Fruit fly (Drosophila melanogaster) whole organism, embryonic: ENCODE measurements around the gene CG7275.

Source experiments
- Atf6 ChIP-seq: fragments of 200-800 bp; sonication (Bioruptor generic); IDR thresholded peaks from 2 replicates; pipeline ENCODE4 v1.3.6; 2022; ENCODE audit warnings: missing biosample characterization, missing genetic modification characterization
- CG10274 ChIP-seq: fragments of 200-800 bp; sonication (Bioruptor generic); optimal IDR thresholded peaks from 3 replicates; lab custom pipeline; 2017; ENCODE audit warnings: missing biosample characterization, mild to moderate bottlenecking, missing genetic modification characterization
- CG10543 ChIP-seq: fragments of 200-800 bp; sonication (Bioruptor generic); optimal IDR thresholded peaks from 3 replicates; lab custom pipeline; 2017; ENCODE audit warnings: missing biosample characterization, mild to moderate bottlenecking, missing genetic modification characterization, moderate library complexity
- CG10654 ChIP-seq: fragments of 200-800 bp; sonication (Bioruptor generic); optimal IDR thresholded peaks from 2 replicates; lab custom pipeline; 2016; ENCODE audit warnings: missing biosample characterization, missing genetic modification characterization
- CG13894 ChIP-seq: fragments of 200-800 bp; sonication (Bioruptor generic); optimal IDR thresholded peaks from 3 replicates; lab custom pipeline; 2018; ENCODE audit warnings: missing biosample characterization, mild to moderate bottlenecking, missing genetic modification characterization, moderate library complexity
- CG15514 ChIP-seq: fragments of 200-800 bp; sonication (Bioruptor generic); optimal IDR thresholded peaks from 3 replicates; lab custom pipeline; 2017; ENCODE audit warnings: missing biosample characterization, missing genetic modification characterization, mild to moderate bottlenecking, moderate library complexity, missing genetic modification reagents
- CG17612 ChIP-seq: fragments of 200-800 bp; sonication (Bioruptor generic); IDR thresholded peaks from 2 replicates; pipeline ENCODE4 v1.3.6; 2022; ENCODE audit warnings: missing biosample characterization, missing genetic modification characterization
- CG18764 ChIP-seq: fragments of 200-800 bp; sonication (Bioruptor generic); optimal IDR thresholded peaks from 3 replicates; lab custom pipeline; 2016; ENCODE audit warnings: missing biosample characterization, missing genetic modification characterization
- CG2120 ChIP-seq: fragments of 200-800 bp; sonication (Bioruptor generic); optimal IDR thresholded peaks from 3 replicates; lab custom pipeline; 2016; ENCODE audit warnings: missing biosample characterization, missing genetic modification characterization
- CG2712 ChIP-seq: fragments of 200-800 bp; optimal IDR thresholded peaks from 3 replicates; lab custom pipeline; 2019; ENCODE audit warnings: missing biosample characterization, mild to moderate bottlenecking, missing genetic modification characterization, moderate library complexity
- CG31441 ChIP-seq: fragments of 200-800 bp; sonication (Bioruptor generic); IDR thresholded peaks from 2 replicates; pipeline ENCODE4 v1.3.6; 2022; ENCODE audit warnings: missing biosample characterization, missing genetic modification characterization
- CG32532 ChIP-seq: fragments of 200-800 bp; sonication (Bioruptor generic); IDR thresholded peaks from 2 replicates; pipeline ENCODE4 v1.3.6; 2022; ENCODE audit warnings: missing biosample characterization, missing genetic modification characterization
- CG7357 ChIP-seq: fragments of 200-800 bp; sonication (Bioruptor generic); IDR thresholded peaks from 3 replicates; pipeline ENCODE4 v1.3.6; 2022; ENCODE audit warnings: missing biosample characterization, missing genetic modification characterization
- CG9797 ChIP-seq: fragments of 200-800 bp; sonication (Bioruptor generic); optimal IDR thresholded peaks from 3 replicates; lab custom pipeline; 2018; ENCODE audit warnings: missing biosample characterization, mild to moderate bottlenecking, missing genetic modification characterization
- D19A ChIP-seq: fragments of 200-800 bp; optimal IDR thresholded peaks from 3 replicates; lab custom pipeline; 2019; ENCODE audit warnings: missing biosample characterization, mild to moderate bottlenecking, missing genetic modification characterization, moderate library complexity
- Dbx ChIP-seq: fragments of 200-800 bp; sonication (Bioruptor generic); IDR thresholded peaks from 3 replicates; pipeline ENCODE4 v1.3.6; 2022; ENCODE audit warnings: missing biosample characterization, missing genetic modification characterization
- Dref ChIP-seq: fragments of 200-800 bp; sonication (Bioruptor generic); IDR thresholded peaks from 2 replicates; pipeline ENCODE4 v1.3.6; 2022; ENCODE audit warnings: missing biosample characterization, missing genetic modification characterization
- E2f1 ChIP-seq: fragments of 200-800 bp; sonication (Bioruptor generic); IDR thresholded peaks from 2 replicates; pipeline ENCODE4 v1.3.6; 2022; ENCODE audit warnings: missing biosample characterization, missing genetic modification characterization
- ERR ChIP-seq: fragments of 200-800 bp; sonication (Bioruptor generic); optimal IDR thresholded peaks from 2 replicates; lab custom pipeline; 2016; ENCODE audit warnings: missing biosample characterization, missing genetic modification characterization
- HHEX ChIP-seq: fragments of 200-800 bp; sonication (Bioruptor generic); optimal IDR thresholded peaks from 3 replicates; lab custom pipeline; 2017; ENCODE audit warnings: missing biosample characterization, mild to moderate bottlenecking, missing genetic modification characterization, missing genetic modification reagents
- Nf-YC ChIP-seq: fragments of 200-800 bp; optimal IDR thresholded peaks from 3 replicates; lab custom pipeline; 2019; ENCODE audit warnings: missing biosample characterization, mild to moderate bottlenecking, missing genetic modification characterization, moderate library complexity
- Oaz ChIP-seq: fragments of 200-800 bp; sonication (Bioruptor generic); IDR thresholded peaks from 2 replicates; pipeline ENCODE4 v1.3.6; 2022; ENCODE audit warnings: missing biosample characterization, missing genetic modification characterization
- Pdp1 ChIP-seq, 2 experiments: fragments of 200-800 bp; sonication (Bioruptor generic); optimal IDR thresholded peaks; 3 replicates each; lab custom pipeline; 2016; ENCODE audit warnings: missing biosample characterization in 2 of 2, missing genetic modification characterization in 2 of 2, mild to moderate bottlenecking in 1 of 2, moderate library complexity in 1 of 2
- Stat92E ChIP-seq, 3 experiments: fragments of >200 bp in 2 of 3; fragments of 200-800 bp in 1 of 3; sonication (Bioruptor generic) in 1 of 3; optimal IDR thresholded peaks; 2 replicates each; lab custom pipeline; 2017 to 2019; ENCODE audit warnings: missing biosample characterization in 3 of 3, missing genetic modification characterization in 3 of 3, mild to moderate bottlenecking in 1 of 3, moderate library complexity in 1 of 3
- Trl ChIP-seq, 3 experiments: fragments of >200 bp in 2 of 3; fragments of 200-800 bp in 1 of 3; sonication (Bioruptor generic) in 1 of 3; optimal IDR thresholded peaks; 2 replicates in 1 of 3; 3 replicates in 2 of 3; lab custom pipeline; 2016 to 2017; ENCODE audit warnings: missing biosample characterization in 1 of 3, missing genetic modification characterization in 1 of 3
- Xrp1 ChIP-seq: fragments of 200-800 bp; sonication (Bioruptor generic); IDR thresholded peaks from 2 replicates; pipeline ENCODE4 v1.3.6; 2022; ENCODE audit warnings: missing biosample characterization, missing genetic modification characterization
- cato ChIP-seq: fragments of 200-800 bp; sonication (Bioruptor generic); optimal IDR thresholded peaks from 2 replicates; lab custom pipeline; 2016; ENCODE audit warnings: missing biosample characterization, missing genetic modification characterization, borderline replicate concordance
- caup ChIP-seq: fragments of 200-800 bp; sonication (Bioruptor generic); optimal IDR thresholded peaks from 3 replicates; lab custom pipeline; 2017; ENCODE audit warnings: missing biosample characterization, mild to moderate bottlenecking, missing genetic modification characterization, moderate library complexity; ENCODE audit not compliant: severe bottlenecking
- chinmo ChIP-seq: fragments of 200-800 bp; sonication (Bioruptor generic); IDR thresholded peaks from 4 replicates; pipeline ENCODE4 v1.3.6; 2022; ENCODE audit warnings: missing biosample characterization, missing genetic modification characterization; ENCODE audit not compliant: partially characterized antibody
- ftz-f1 ChIP-seq: fragments of 200-800 bp; sonication (Bioruptor generic); optimal IDR thresholded peaks from 2 replicates; lab custom pipeline; 2016; ENCODE audit warnings: missing biosample characterization, missing genetic modification characterization
- gfzf ChIP-seq: fragments of 200-800 bp; sonication (Bioruptor generic); optimal IDR thresholded peaks from 2 replicates; lab custom pipeline; 2016; ENCODE audit warnings: missing biosample characterization, mild to moderate bottlenecking, missing genetic modification characterization, moderate library complexity
- grn ChIP-seq: fragments of 200-800 bp; sonication (Bioruptor generic); optimal IDR thresholded peaks from 3 replicates; lab custom pipeline; 2017; ENCODE audit warnings: missing biosample characterization, missing genetic modification characterization
- gt ChIP-seq: fragments of 200-800 bp; sonication (Bioruptor generic); IDR thresholded peaks from 2 replicates; pipeline ENCODE4 v1.3.6; 2022; ENCODE audit warnings: missing biosample characterization, missing genetic modification characterization
- jing ChIP-seq: fragments of 200-800 bp; sonication (Bioruptor generic); optimal IDR thresholded peaks from 2 replicates; lab custom pipeline; 2018; ENCODE audit warnings: missing biosample characterization, mild to moderate bottlenecking, missing genetic modification characterization
- lab ChIP-seq: fragments of 200-800 bp; sonication (Bioruptor generic); optimal IDR thresholded peaks from 3 replicates; lab custom pipeline; 2017; ENCODE audit warnings: missing biosample characterization, missing genetic modification characterization, mild to moderate bottlenecking, moderate library complexity, missing genetic modification reagents
- maf-S ChIP-seq: fragments of 200-800 bp; sonication (Bioruptor generic); optimal IDR thresholded peaks from 2 replicates; lab custom pipeline; 2016; ENCODE audit warnings: missing biosample characterization, missing genetic modification characterization
- onecut ChIP-seq: fragments of 200-800 bp; sonication (Bioruptor generic); IDR thresholded peaks from 2 replicates; pipeline ENCODE4 v1.3.6; 2022; ENCODE audit warnings: missing biosample characterization, missing genetic modification characterization
- pzg ChIP-seq: fragments of 200-800 bp; sonication (Bioruptor generic); optimal IDR thresholded peaks from 3 replicates; lab custom pipeline; 2018; ENCODE audit warnings: missing biosample characterization, mild to moderate bottlenecking, missing genetic modification characterization, moderate library complexity
- row ChIP-seq: fragments of 200-800 bp; sonication (Bioruptor generic); IDR thresholded peaks from 3 replicates; pipeline ENCODE4 v1.3.6; 2022; ENCODE audit warnings: missing biosample characterization, missing genetic modification characterization
- sob ChIP-seq: fragments of 200-800 bp; sonication (Bioruptor generic); IDR thresholded peaks from 2 replicates; pipeline ENCODE4 v1.3.6; 2022; ENCODE audit warnings: missing biosample characterization, missing genetic modification characterization
- sqz ChIP-seq: fragments of 200-800 bp; sonication (Bioruptor generic); optimal IDR thresholded peaks from 3 replicates; lab custom pipeline; 2018; ENCODE audit warnings: missing biosample characterization, mild to moderate bottlenecking, missing genetic modification characterization
- stwl ChIP-seq: fragments of 200-800 bp; sonication (Bioruptor generic); optimal IDR thresholded peaks from 3 replicates; lab custom pipeline; 2018; ENCODE audit warnings: missing biosample characterization, mild to moderate bottlenecking, missing genetic modification characterization, moderate library complexity
- unc-4 ChIP-seq: fragments of 200-800 bp; sonication (Bioruptor generic); IDR thresholded peaks from 2 replicates; pipeline ENCODE4 v1.3.6; 2022; ENCODE audit warnings: missing biosample characterization, missing genetic modification characterization; ENCODE audit not compliant: partially characterized antibody
- vvl ChIP-seq: fragments of 200-800 bp; sonication (Bioruptor generic); IDR thresholded peaks from 2 replicates; pipeline ENCODE4 v1.3.6; 2022; ENCODE audit warnings: missing biosample characterization, missing genetic modification characterization

The CG7275 gene

DNA sequence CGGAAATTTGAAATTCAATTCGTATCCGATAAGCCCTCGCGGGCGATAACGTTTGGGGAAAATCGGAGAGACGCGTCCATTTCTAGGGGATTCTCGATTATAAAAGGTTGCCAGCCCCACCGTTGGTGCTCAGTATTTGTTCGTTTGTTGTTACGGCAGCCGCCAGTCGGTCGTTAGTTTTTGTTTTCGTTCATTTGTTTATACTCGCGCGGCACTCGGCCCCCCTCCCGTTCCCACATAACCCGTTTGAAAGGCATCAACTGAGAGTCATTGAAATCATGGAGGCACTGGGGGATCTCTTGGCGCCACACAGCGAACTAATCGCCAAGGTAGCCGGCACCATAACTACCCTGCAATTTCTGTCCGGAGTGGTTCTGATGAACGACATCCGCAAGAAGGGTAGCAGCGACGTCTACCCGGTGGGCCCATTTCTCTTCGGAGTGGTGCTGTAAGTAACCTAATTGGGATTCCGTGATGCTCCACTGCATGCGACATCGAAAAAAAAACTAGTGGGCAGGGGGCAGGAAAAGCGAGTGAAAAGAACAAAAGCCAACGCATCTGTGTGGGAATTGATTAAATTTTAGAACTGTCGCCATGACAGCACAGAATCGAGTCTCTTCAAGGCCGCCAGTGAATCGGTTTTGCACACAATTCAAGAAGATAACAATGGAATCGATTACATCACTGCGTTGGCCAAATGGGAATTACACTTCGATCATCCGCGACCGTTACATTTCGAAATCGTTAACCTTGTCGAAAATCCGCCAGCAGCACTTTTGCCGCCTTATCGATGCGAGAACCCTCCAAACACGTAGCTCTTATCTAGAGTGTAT is 2.3 kb downstream of the CG7275 start, which contains the start of gene CG7272 (continued):
- TF ChIP-seq maf-S (GFP tag; lab: Kevin White, UChicago), result no peak
- TF ChIP-seq CG17612 (GFP tag; lab: Robert Waterston, UW), result no peak
- TF ChIP-seq HHEX (GFP tag; lab: Kevin White, UChicago), result no peak
- TF ChIP-seq stwl (tag; lab: Kevin White, UChicago), result peak; percentile 17
- peak; percentile 29 for TF ChIP-seq CG10274 (GFP tag; lab: Kevin White, UChicago)
- peak; percentile 52; the same call in 2 of the 3 replicates for TF ChIP-seq row
- no peak for TF ChIP-seq onecut
- TF ChIP-seq Xrp1, result peak; percentile 32; the same call in 1 of the 2 replicates
- TF ChIP-seq cato (GFP tag; lab: Kevin White, UChicago), result no peak
- TF ChIP-seq Atf6, result peak; percentile 20; the same call in 1 of the 2 replicates
- peak; percentile 78 for TF ChIP-seq CG15514 (GFP tag; lab: Kevin White, UChicago)
- TF ChIP-seq ftz-f1, result peak; percentile 84
- peak; percentile 15; the same call in 1 of the 2 replicates for TF ChIP-seq sob (GFP tag; lab: Robert Waterston, UW)
- peak; percentile 87 for TF ChIP-seq Dref (GFP tag; lab: Robert Waterston, UW)
- TF ChIP-seq D19A, result peak; percentile 73
- TF ChIP-seq CG32532, result peak; percentile 47
- peak in 1 of 2 experiments; percentile 78 for TF ChIP-seq Pdp1 (GFP tag; optimal IDR thresholded peaks at IDR 0.05; lab: Kevin White, UChicago)
- TF ChIP-seq Dbx (GFP tag; lab: Robert Waterston, UW), result peak; percentile 69; the same call in 2 of the 3 replicates
- TF ChIP-seq gfzf, result peak; percentile 82
- peak; percentile 48 for TF ChIP-seq CG13894
- TF ChIP-seq CG7357 (GFP tag; lab: Robert Waterston, UW), result no peak
- no peak for TF ChIP-seq CG10654 (GFP tag; lab: Kevin White, UChicago)
- TF ChIP-seq chinmo, result peak; percentile 28; the same call in 1 of the 4 replicates
- TF ChIP-seq CG10543, result peak; percentile 82
- peak; percentile 44 for TF ChIP-seq lab (GFP tag; lab: Kevin White, UChicago)
- TF ChIP-seq CG2120 (GFP tag; lab: Kevin White, UChicago), result peak; percentile 49
- TF ChIP-seq grn (GFP tag; lab: Kevin White, UChicago), result peak; percentile 14
- TF ChIP-seq Oaz (GFP tag; lab: Robert Waterston, UW), result no peak
- TF ChIP-seq CG2712 (tag; lab: Kevin White, UChicago), result peak; percentile 7
- no peak for TF ChIP-seq Trl (optimal IDR thresholded peaks at IDR 0.05; lab: Kevin White, UChicago)
- peak; percentile 30 for TF ChIP-seq Trl (GFP tag; optimal IDR thresholded peaks at IDR 0.05; lab: Kevin White, UChicago)
- TF ChIP-seq vvl (GFP tag; lab: Robert Waterston, UW), result peak; percentile 42
- TF ChIP-seq unc-4 (GFP tag; lab: Robert Waterston, UW), result peak; percentile 51
- TF ChIP-seq Stat92E (GFP tag; optimal IDR thresholded peaks at IDR 0.05; lab: Kevin White, UChicago), result peak in 1 of 3 experiments; percentile 21
- TF ChIP-seq sqz (GFP tag; lab: Kevin White, UChicago), result peak; percentile 44
- peak; percentile 83 for TF ChIP-seq pzg
- TF ChIP-seq jing (GFP tag; lab: Kevin White, UChicago), result no peak
- TF ChIP-seq Nf-YC, result peak; percentile 45
- peak; percentile 38 for TF ChIP-seq caup (GFP tag; lab: Kevin White, UChicago)
- TF ChIP-seq CG9797, result peak; percentile 22
- no peak for TF ChIP-seq CG31441 (GFP tag; lab: Robert Waterston, UW)
- TF ChIP-seq E2f1 (GFP tag; lab: Robert Waterston, UW), result peak; percentile 36; the same call in 1 of the 2 replicates
- no peak for TF ChIP-seq gt (GFP tag; lab: Robert Waterston, UW)
- TF ChIP-seq ERR, result peak; percentile 31
- no peak for TF ChIP-seq CG18764 (GFP tag; lab: Kevin White, UChicago)
